Fruit fly (Drosophila melanogaster): ENCODE measurements around the gene CG14722.

The CG14722 gene

DNA sequence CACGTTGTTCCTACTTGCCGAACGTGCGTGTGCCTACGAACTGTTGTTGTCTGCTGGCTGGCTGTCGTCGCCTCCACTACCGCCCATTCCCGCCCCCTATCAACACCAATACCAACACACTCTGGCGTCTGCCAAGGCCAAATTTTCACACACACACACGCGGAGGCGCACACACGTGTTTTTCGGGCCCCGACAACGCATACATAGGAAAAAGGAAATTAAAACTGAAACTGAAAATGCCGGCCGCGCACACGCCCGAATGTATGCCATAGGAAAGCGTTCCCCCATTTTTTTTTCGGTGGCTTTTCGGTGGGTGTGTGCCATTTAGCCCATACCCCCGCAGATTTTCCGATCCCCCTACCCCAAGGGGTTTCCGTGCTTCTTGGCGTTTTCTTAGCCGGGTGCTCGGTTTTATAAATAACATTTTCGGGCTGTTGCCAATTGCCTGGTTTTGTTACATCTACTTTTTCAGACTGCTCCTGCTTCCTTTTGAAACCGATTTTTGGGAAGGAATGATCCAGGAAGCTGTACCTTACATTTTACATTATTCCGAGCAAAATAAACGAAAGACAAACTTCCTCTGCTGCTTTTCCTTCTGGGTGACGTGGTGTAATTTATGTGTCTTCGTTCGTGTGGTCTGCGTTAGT, 30.6 kb downstream of the CG14722 start:
- no peak for TF ChIP-seq CG18011 (GFP tag; optimal IDR thresholded peaks at IDR 0.05)
- peak; percentile 76; the same call in 2 of the 3 replicates for TF ChIP-seq CG2199 (GFP tag; IDR thresholded peaks at IDR 0.05)
- TF ChIP-seq CG34224 (GFP tag; IDR thresholded peaks at IDR 0.05; ENCODE audit: partially characterized antibody): 0 out of 3 replicates have a peak, but pooled peaks have one; percentile 12
- 0 out of 2 replicates have a peak, but pooled peaks have one; percentile 20 for TF ChIP-seq CG6272 (GFP tag; IDR thresholded peaks at IDR 0.05)
- TF ChIP-seq Fer3 (tag; optimal IDR thresholded peaks at IDR 0.05): no peak
- TF ChIP-seq nom (GFP tag; optimal IDR thresholded peaks at IDR 0.05): no peak
- no peak for TF ChIP-seq CG1233 (GFP tag; optimal IDR thresholded peaks at IDR 0.05)
- TF ChIP-seq chm (GFP tag; IDR thresholded peaks at IDR 0.05): 0 out of 2 replicates have a peak, but pooled peaks have one; percentile 50
- no peak for TF ChIP-seq CG8290 (GFP tag; optimal IDR thresholded peaks at IDR 0.05)
- peak in 1 of 2 experiments; percentile 3 for TF ChIP-seq CG8290 (tag; optimal IDR thresholded peaks at IDR 0.05)
- peak; percentile 62 for TF ChIP-seq ci (GFP tag; IDR thresholded peaks at IDR 0.05)
- peak; percentile 74 for TF ChIP-seq cg (GFP tag; optimal IDR thresholded peaks at IDR 0.05)
- TF ChIP-seq ftz-f1 (GFP tag; optimal IDR thresholded peaks at IDR 0.05): peak; percentile 42
- TF ChIP-seq Ets65A (GFP tag): peak; percentile 66
- peak; percentile 39 for TF ChIP-seq sens (GFP tag)
- TF ChIP-seq Adf1 (GFP tag; IDR thresholded peaks at IDR 0.05): no peak
- TF ChIP-seq Neu2 (GFP tag; optimal IDR thresholded peaks at IDR 0.05; ENCODE audit: borderline replicate concordance): no peak
- no peak for TF ChIP-seq pho (GFP tag; optimal IDR thresholded peaks at IDR 0.05)
- peak; percentile 71 for TF ChIP-seq Med (GFP tag)
- no peak for TF ChIP-seq chn (GFP tag; optimal IDR thresholded peaks at IDR 0.05)
- peak; percentile 53; the same call in 1 of the 3 replicates for TF ChIP-seq CG34422 (GFP tag; IDR thresholded peaks at IDR 0.05)
- TF ChIP-seq pfk (GFP tag; optimal IDR thresholded peaks at IDR 0.05): peak; percentile 26
- no peak for TF ChIP-seq CG18599 (GFP tag; optimal IDR thresholded peaks at IDR 0.05)
- TF ChIP-seq CG11247 (GFP tag; IDR thresholded peaks at IDR 0.05): no peak
- TF ChIP-seq chif (GFP tag; optimal IDR thresholded peaks at IDR 0.05): no peak
- peak; percentile 35 for TF ChIP-seq twi (tag; optimal IDR thresholded peaks at IDR 0.05)
- peak; percentile 43 for TF ChIP-seq Deaf1 (tag; optimal IDR thresholded peaks at IDR 0.05)
- TF ChIP-seq crol (GFP tag; IDR thresholded peaks at IDR 0.05): peak; percentile 36; the same call in 1 of the 2 replicates
- peak; percentile 21 for TF ChIP-seq CG13894 (tag; optimal IDR thresholded peaks at IDR 0.05)
- peak; percentile 39 for TF ChIP-seq cwo (GFP tag; optimal IDR thresholded peaks at IDR 0.05)
- TF ChIP-seq CG17186 (GFP tag; optimal IDR thresholded peaks at IDR 0.05): no peak
- TF ChIP-seq CG34376 (GFP tag; optimal IDR thresholded peaks at IDR 0.05): no peak
- TF ChIP-seq CG12219 (GFP tag; optimal IDR thresholded peaks at IDR 0.05): no peak
- TF ChIP-seq Six4 (GFP tag; optimal IDR thresholded peaks at IDR 0.05): no peak
- no peak for TF ChIP-seq CG16815 (GFP tag; optimal IDR thresholded peaks at IDR 0.05)

dm6 chr3R:11773325-11773998, 31.8 kb downstream of the CG14722 start:
- TF ChIP-seq D (optimal IDR thresholded peaks at IDR 0.05) (peak; percentile 70), D (GFP tag; optimal IDR thresholded peaks at IDR 0.05) (no peak), Taf1 (GFP tag; IDR thresholded peaks at IDR 0.05) (no peak), insv (GFP tag; optimal IDR thresholded peaks at IDR 0.05) (peak in 1 of 2 experiments; percentile 34), CG4617 (GFP tag; optimal IDR thresholded peaks at IDR 0.05; ENCODE audit: borderline replicate concordance) (no peak), Nf-YA (GFP tag; IDR thresholded peaks at IDR 0.05) (no peak), usp (GFP tag; optimal IDR thresholded peaks at IDR 0.05) (no peak), D19A (tag; optimal IDR thresholded peaks at IDR 0.05) (peak; percentile 39), CG14710 (tag; optimal IDR thresholded peaks at IDR 0.05) (peak; percentile 1), Scr (GFP tag; IDR thresholded peaks at IDR 0.05; ENCODE audit: partially characterized antibody) (no peak), sc (optimal IDR thresholded peaks at IDR 0.05) (no peak), sc (GFP tag; optimal IDR thresholded peaks at IDR 0.05) (no peak), Mad (GFP tag; optimal IDR thresholded peaks at IDR 0.05) (no peak), CG11456 (GFP tag; IDR thresholded peaks at IDR 0.05) (no peak), CG11247 (GFP tag; IDR thresholded peaks at IDR 0.05) (no peak), bsh (GFP tag; optimal IDR thresholded peaks at IDR 0.05) (peak in 1 of 2 experiments; percentile 13), Asciz (GFP tag; optimal IDR thresholded peaks at IDR 0.05) (no peak)
